Fruit fly (Drosophila melanogaster): Measurements from ENCODE around the gene clumsy.

The clumsy gene

dm6 chr2L:21206193-21206592 is at the start of gene clumsy:
clumsy (plus strand) TSS chr2L:21206493.
- TF ChIP-seq usp (GFP tag; optimal IDR thresholded peaks at IDR 0.05), result no peak
- TF ChIP-seq CG8478 (optimal IDR thresholded peaks at IDR 0.05), result no peak
- TF ChIP-seq psq (optimal IDR thresholded peaks at IDR 0.05), result no peak
- TF ChIP-seq EcR (GFP tag; optimal IDR thresholded peaks at IDR 0.05), result no peak
- TF ChIP-seq pan (optimal IDR thresholded peaks at IDR 0.05), result no peak
- no peak for TF ChIP-seq Dll (optimal IDR thresholded peaks at IDR 0.05)

- TF ChIP-seq Dll (optimal IDR thresholded peaks at IDR 0.05) (no peak), CG8478 (optimal IDR thresholded peaks at IDR 0.05) (no peak), psq (optimal IDR thresholded peaks at IDR 0.05) (no peak), pan (optimal IDR thresholded peaks at IDR 0.05) (no peak), EcR (GFP tag; optimal IDR thresholded peaks at IDR 0.05) (no peak)
Observed at dm6 chr2L:21158554-21158953, 47.7 kb upstream of the clumsy start, which contains the start of the genes Coq3 and Pld3. Coq3 (minus strand) TSS chr2L:21158611. Pld3 (plus strand) TSS chr2L:21158847.

DNA sequence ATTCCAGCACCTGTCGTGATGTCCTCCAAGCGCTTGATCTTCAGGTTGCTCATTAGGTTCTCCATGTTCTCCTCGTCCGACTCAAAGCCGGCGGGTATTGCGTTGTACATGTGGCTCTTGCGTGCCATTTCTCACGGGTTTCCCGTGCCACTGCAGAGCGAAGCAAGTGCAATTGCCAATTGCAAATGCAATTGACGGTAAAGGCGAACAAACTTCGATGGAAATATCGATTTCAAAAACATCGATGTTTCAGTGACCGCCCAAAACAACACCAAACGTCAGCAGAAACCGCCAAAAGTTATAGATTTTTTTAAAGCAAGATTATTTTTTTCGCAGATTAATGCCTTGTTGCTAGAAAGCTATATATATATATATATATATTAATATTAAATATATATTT is 43.4 kb upstream of the clumsy start, which contains the start of gene Nbr:
Nbr (minus strand) TSS at position 209 of the 400 bp plus-strand sequence.
- TF ChIP-seq pan (optimal IDR thresholded peaks at IDR 0.05), result no peak
- TF ChIP-seq usp (GFP tag; optimal IDR thresholded peaks at IDR 0.05), result no peak
- TF ChIP-seq EcR (GFP tag; optimal IDR thresholded peaks at IDR 0.05), result no peak
- TF ChIP-seq Dll (optimal IDR thresholded peaks at IDR 0.05), result no peak
- no peak for TF ChIP-seq psq (optimal IDR thresholded peaks at IDR 0.05)
- no peak for TF ChIP-seq CG8478 (optimal IDR thresholded peaks at IDR 0.05)

- TF ChIP-seq CG8478 (optimal IDR thresholded peaks at IDR 0.05) (no peak), psq (optimal IDR thresholded peaks at IDR 0.05) (no peak), pan (optimal IDR thresholded peaks at IDR 0.05) (no peak), usp (GFP tag; optimal IDR thresholded peaks at IDR 0.05) (no peak), EcR (GFP tag; optimal IDR thresholded peaks at IDR 0.05) (no peak), Dll (optimal IDR thresholded peaks at IDR 0.05) (no peak)
Observed at dm6 chr2L:21163311-21163842, 42.9 kb upstream of the clumsy start, which contains the start of gene Noc2. Noc2 (plus strand) TSS chr2L:21163641.

dm6 chr2L:21166422-21166821 is 39.9 kb upstream of the clumsy start:
- TF ChIP-seq usp (GFP tag; optimal IDR thresholded peaks at IDR 0.05) (no peak), CG8478 (optimal IDR thresholded peaks at IDR 0.05) (no peak), Dll (optimal IDR thresholded peaks at IDR 0.05) (no peak), psq (optimal IDR thresholded peaks at IDR 0.05) (no peak), pan (optimal IDR thresholded peaks at IDR 0.05) (no peak), EcR (GFP tag; optimal IDR thresholded peaks at IDR 0.05) (no peak)

DNA sequence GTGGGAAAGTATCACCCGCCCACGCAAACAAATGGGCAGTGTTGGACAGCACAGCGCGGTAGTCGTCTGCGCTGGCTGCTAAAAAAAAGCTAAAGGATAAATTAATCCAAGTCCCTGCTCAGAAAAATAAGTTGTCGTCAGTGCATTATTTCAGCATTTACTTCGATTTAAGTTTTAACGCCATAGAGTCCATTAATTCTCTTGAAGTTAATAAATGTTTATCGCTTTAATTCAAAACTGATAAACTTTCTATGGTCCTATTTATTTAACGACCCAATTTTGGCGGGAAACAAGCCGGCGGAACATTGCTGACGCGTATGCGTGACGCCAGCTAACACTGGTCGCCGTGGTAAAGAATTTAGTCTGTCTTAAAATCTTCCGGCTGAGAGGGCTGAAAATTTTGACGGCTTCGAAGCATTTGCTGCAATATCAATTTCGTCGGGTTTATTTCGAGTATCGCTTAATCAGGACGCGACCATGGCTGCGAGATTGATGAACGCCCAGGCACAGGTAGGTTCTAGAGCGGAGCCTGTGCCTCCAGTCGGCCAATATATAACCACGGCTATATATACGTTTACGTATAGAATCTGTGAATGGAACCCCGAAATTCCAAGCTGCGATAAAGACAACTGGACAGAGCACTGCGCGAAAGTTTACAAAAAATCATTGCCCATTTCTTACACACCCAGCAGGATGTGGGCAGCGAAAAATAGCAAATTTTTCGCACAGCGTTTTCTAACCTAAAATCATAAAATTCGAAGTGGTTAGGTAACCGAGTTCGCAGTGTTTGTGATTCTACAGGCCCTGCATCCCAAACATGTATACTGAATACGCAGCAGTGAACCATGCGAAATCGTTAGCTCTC is 37.8 kb upstream of the clumsy start, which contains the start of the genes mAcon1, CG43345 and CG43346:
mAcon1 (plus strand) TSS at position 276 of the 865 bp plus-strand sequence.
CG43345 (minus strand) TSS at position 287 of the 865 bp plus-strand sequence.
CG43346 (minus strand) TSS at position 287 of the 865 bp plus-strand sequence.
- TF ChIP-seq usp (GFP tag; optimal IDR thresholded peaks at IDR 0.05), result no peak
- TF ChIP-seq pan (optimal IDR thresholded peaks at IDR 0.05), result peak; percentile 53

DNA sequence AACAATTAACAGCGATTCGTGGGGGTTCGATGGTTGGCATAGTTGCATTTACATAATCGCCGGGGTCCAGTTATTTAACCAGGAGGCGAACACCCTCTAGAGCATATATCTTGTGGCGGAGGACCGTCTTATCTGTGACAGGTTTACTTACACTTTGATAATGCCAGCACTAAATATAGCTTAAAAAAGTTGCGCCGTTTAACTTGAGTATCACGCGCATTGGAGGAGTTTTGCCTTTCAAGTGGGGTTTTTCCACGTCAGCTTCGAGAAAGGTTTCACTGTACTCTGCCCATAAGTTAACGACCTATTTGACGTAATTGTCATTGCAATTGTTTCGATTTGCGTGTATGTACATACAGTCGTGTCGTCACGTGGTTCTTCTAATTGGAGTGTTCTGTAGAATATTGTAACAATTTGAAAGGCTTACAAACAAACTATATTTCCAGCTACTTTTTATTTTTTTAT is 37.1 kb upstream of the clumsy start:
- TF ChIP-seq pan (optimal IDR thresholded peaks at IDR 0.05) (no peak), CG8478 (optimal IDR thresholded peaks at IDR 0.05) (no peak), usp (GFP tag; optimal IDR thresholded peaks at IDR 0.05) (no peak)

DNA sequence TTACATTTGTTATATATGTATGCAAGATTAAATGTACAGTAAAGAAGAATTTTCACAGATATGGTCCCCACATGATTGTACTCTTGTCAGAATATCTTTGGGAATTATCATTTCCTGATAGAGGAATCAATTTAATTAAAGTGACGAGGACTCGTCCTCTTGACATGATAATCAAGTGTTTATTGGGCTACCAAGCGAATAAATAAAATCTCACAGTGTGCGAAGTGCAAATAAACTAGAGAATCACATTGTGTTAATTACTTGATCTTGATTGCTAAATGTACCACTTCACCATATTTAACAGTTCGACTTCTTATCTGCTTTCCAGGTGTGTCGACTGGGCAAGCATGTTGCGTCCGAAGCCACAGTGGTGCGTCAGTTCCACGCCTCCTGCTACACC is 36.4 kb upstream of the clumsy start:
- TF ChIP-seq pan (optimal IDR thresholded peaks at IDR 0.05), result no peak
- TF ChIP-seq EcR (GFP tag; optimal IDR thresholded peaks at IDR 0.05), result no peak
- TF ChIP-seq psq (optimal IDR thresholded peaks at IDR 0.05), result no peak
- TF ChIP-seq Dll (optimal IDR thresholded peaks at IDR 0.05), result no peak
- TF ChIP-seq CG8478 (optimal IDR thresholded peaks at IDR 0.05), result no peak
- TF ChIP-seq usp (GFP tag; optimal IDR thresholded peaks at IDR 0.05), result no peak

- TF ChIP-seq Dll (optimal IDR thresholded peaks at IDR 0.05), result no peak
- TF ChIP-seq CG8478 (optimal IDR thresholded peaks at IDR 0.05), result no peak
- TF ChIP-seq EcR (GFP tag; optimal IDR thresholded peaks at IDR 0.05), result no peak
- no peak for TF ChIP-seq usp (GFP tag; optimal IDR thresholded peaks at IDR 0.05)
- no peak for TF ChIP-seq pan (optimal IDR thresholded peaks at IDR 0.05)
- TF ChIP-seq psq (optimal IDR thresholded peaks at IDR 0.05), result no peak
Observed at dm6 chr2L:21172922-21173321, 33.4 kb upstream of the clumsy start, which contains the start of gene CG31627. CG31627 (plus strand) TSS chr2L:21173222.

DNA sequence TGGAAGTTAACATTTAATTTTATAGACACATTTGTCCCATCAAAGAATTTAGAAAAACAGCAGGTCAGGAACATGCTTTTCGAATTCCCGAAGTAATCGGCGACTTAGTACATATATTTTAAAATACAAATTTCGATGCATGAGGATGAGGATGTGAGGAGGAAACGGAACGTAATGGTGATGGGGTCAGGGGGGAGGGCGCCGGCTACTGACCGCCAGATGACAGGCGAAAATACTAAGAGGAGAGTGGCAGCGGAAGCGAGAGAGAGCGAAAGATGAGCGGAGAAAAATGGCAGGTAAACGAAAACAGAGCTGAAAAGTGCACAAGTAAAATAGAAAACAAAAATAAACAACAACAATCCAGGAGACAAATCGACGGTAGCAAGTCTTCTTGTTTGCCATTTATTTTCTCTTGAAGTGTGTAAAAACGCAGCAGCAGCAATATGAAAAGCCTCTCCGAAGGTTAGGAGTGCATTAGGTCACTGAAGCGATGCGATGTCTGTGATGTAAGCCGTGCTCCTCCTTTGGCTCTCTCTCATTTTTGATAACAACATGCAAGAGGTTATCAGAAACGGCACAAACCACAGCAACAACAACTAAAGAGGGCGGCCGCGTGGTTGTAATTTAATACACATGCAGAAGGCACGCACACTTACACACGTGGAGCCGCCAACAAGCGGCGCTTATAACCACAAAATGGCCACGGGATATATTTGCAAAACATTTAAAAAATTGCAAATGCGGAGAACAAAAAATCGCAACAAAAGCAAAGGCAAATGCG is 27.7 kb upstream of the clumsy start:
- TF ChIP-seq pan (optimal IDR thresholded peaks at IDR 0.05) (no peak), psq (optimal IDR thresholded peaks at IDR 0.05) (no peak), EcR (GFP tag; optimal IDR thresholded peaks at IDR 0.05) (no peak), Dll (optimal IDR thresholded peaks at IDR 0.05) (no peak), usp (GFP tag; optimal IDR thresholded peaks at IDR 0.05) (no peak), CG8478 (optimal IDR thresholded peaks at IDR 0.05) (no peak)

dm6 chr2L:21179217-21179520 is 27.1 kb upstream of the clumsy start:
- no peak for TF ChIP-seq CG8478 (optimal IDR thresholded peaks at IDR 0.05)
- no peak for TF ChIP-seq usp (GFP tag; optimal IDR thresholded peaks at IDR 0.05)
- TF ChIP-seq pan (optimal IDR thresholded peaks at IDR 0.05), result no peak

DNA sequence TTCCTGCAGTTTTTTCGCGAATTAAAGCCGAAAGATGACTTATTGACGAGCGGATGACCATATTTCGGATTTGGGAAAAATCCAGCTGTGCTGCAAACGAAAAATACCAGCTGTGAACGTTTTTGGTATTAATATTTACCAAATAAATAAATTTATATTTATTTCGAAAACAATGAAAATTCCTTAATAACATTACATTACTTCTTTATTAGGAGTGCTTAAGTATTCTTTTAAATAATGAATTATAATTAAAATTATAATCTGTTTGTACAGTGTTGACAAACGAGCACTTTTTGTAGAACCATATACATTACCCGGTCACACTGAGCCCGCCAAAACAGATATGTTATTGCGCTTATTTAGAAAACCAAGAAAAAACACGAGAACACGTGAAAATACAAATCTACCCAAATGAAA is 26.7 kb upstream of the clumsy start, which contains the start of the genes bur and Mcm10:
bur (minus strand) TSS at position 69 of the 417 bp plus-strand sequence.
Mcm10 (plus strand) TSS at position 319 of the 417 bp plus-strand sequence.
- TF ChIP-seq EcR (GFP tag; optimal IDR thresholded peaks at IDR 0.05) (no peak), pan (optimal IDR thresholded peaks at IDR 0.05) (no peak), psq (optimal IDR thresholded peaks at IDR 0.05) (no peak), usp (GFP tag; optimal IDR thresholded peaks at IDR 0.05) (no peak), CG8478 (optimal IDR thresholded peaks at IDR 0.05) (no peak), Dll (optimal IDR thresholded peaks at IDR 0.05) (no peak)
